Worm (Caenorhabditis elegans): Measurements from ENCODE around the gene clc-22.

- TF ChIP-seq daf-12 (tag; optimal IDR thresholded peaks at IDR 0.05): no peak
- no peak for TF ChIP-seq aly-2 (tag; optimal IDR thresholded peaks at IDR 0.05)
- TF ChIP-seq nhr-76 (tag; optimal IDR thresholded peaks at IDR 0.05): no peak
- no peak for TF ChIP-seq ztf-11 (tag; optimal IDR thresholded peaks at IDR 0.05)
These were observed 6.1 kb downstream of the clc-22 start, which contains the start of gene Y14H12A.2 for ce11 chrII:3989627-3990367.

Measured in whole organism, L3 larva.